Worm (Caenorhabditis elegans) whole organism, young adult: Measurements from ENCODE around the gene M142.5.

Experiments used
- B0035.1 ChIP-seq: sonication (generic microtip); optimal IDR thresholded peaks from 2 replicates; lab custom pipeline; 2016; ENCODE audit warnings: missing genetic modification characterization, mild to moderate bottlenecking, missing compliant biosample characterization, missing genotype, missing genetic modification reagents
- C06A6.2 ChIP-seq: fragments of 200-800 bp; sonication (Bioruptor generic); conservative IDR thresholded peaks from 2 replicates; pipeline ENCODE4 v1.3.6; 2022; ENCODE audit warnings: missing genetic modification characterization, missing compliant biosample characterization
- D2030.7 ChIP-seq: fragments of 200-800 bp; sonication (Bioruptor generic); IDR thresholded peaks from 2 replicates; pipeline ENCODE4 v1.3.6; 2022; ENCODE audit warnings: missing genetic modification reagents, missing genetic modification characterization, missing compliant biosample characterization
- F10E7.11 ChIP-seq: sonication (generic microtip); optimal IDR thresholded peaks from 2 replicates; lab custom pipeline; 2017; ENCODE audit warnings: mild to moderate bottlenecking, missing genetic modification characterization, moderate library complexity, missing compliant biosample characterization
- F23B12.7 ChIP-seq: sonication (generic microtip); optimal IDR thresholded peaks from 2 replicates; lab custom pipeline; 2017; ENCODE audit warnings: missing genetic modification characterization, mild to moderate bottlenecking, missing compliant biosample characterization, antibody characterized with exemption, moderate library complexity; ENCODE audit not compliant: insufficient read depth
- F39B2.1 ChIP-seq: fragments of 200-800 bp; sonication (Bioruptor generic); IDR thresholded peaks from 2 replicates; pipeline ENCODE4 v1.3.6; 2022; ENCODE audit warnings: missing genetic modification reagents, missing genetic modification characterization, missing compliant biosample characterization
- F57A8.1 ChIP-seq: fragments of 200-800 bp; sonication (Bioruptor generic); optimal IDR thresholded peaks from 2 replicates; lab custom pipeline; 2018; ENCODE audit warnings: mild to moderate bottlenecking, missing genetic modification characterization, moderate library complexity, missing compliant biosample characterization
- T07F8.4 ChIP-seq: sonication (generic microtip); optimal IDR thresholded peaks from 2 replicates; lab custom pipeline; 2016; ENCODE audit warnings: mild to moderate bottlenecking, missing genetic modification characterization, moderate library complexity, missing compliant biosample characterization
- Y53G8AR.9 ChIP-seq: fragments of 200-800 bp; sonication (Bioruptor generic); conservative IDR thresholded peaks from 2 replicates; pipeline ENCODE4 v1.3.6; 2022; ENCODE audit warnings: missing genetic modification reagents, missing genetic modification characterization, missing compliant biosample characterization
- aptf-2 ChIP-seq: fragments of 200-800 bp; sonication (Bioruptor generic); conservative IDR thresholded peaks from 2 replicates; pipeline ENCODE4 v1.3.6; 2022; ENCODE audit warnings: missing genetic modification reagents, missing genetic modification characterization, missing compliant biosample characterization
- aptf-3 ChIP-seq: fragments of 200-800 bp; sonication (Bioruptor generic); IDR thresholded peaks from 2 replicates; pipeline ENCODE4 v1.3.6; 2022; ENCODE audit warnings: missing genetic modification characterization, missing compliant biosample characterization
- athp-1 ChIP-seq: sonication (generic microtip); optimal IDR thresholded peaks from 2 replicates; lab custom pipeline; 2017; ENCODE audit warnings: mild to moderate bottlenecking, missing genetic modification characterization, missing compliant biosample characterization
- attf-3 ChIP-seq: fragments of 200-800 bp; sonication (Bioruptor generic); conservative IDR thresholded peaks from 2 replicates; pipeline ENCODE4 v1.3.6; 2022; ENCODE audit warnings: missing genetic modification reagents, missing genetic modification characterization, missing compliant biosample characterization
- attf-6 ChIP-seq: fragments of 200-800 bp; sonication (Bioruptor generic); IDR thresholded peaks from 2 replicates; pipeline ENCODE4 v1.3.6; 2022; ENCODE audit warnings: missing genetic modification reagents, missing genetic modification characterization, missing compliant biosample characterization
- cebp-1 ChIP-seq, 2 experiments: fragments of 200-800 bp in 1 of 2; sonication (Bioruptor generic) in 1 of 2; sonication (generic microtip) in 1 of 2; IDR thresholded peaks in 1 of 2; optimal IDR thresholded peaks in 1 of 2; 2 replicates each; pipeline versions ENCODE4 v1.3.6 to Lab custom; 2017 to 2022; ENCODE audit warnings: missing compliant biosample characterization in 2 of 2, missing genetic modification characterization in 2 of 2, mild to moderate bottlenecking in 1 of 2, missing genetic modification reagents in 1 of 2, moderate library complexity in 1 of 2
- ceh-58 ChIP-seq: fragments of 200-800 bp; sonication (Bioruptor generic); IDR thresholded peaks from 2 replicates; pipeline ENCODE4 v1.3.6; 2022; ENCODE audit warnings: missing genetic modification characterization, missing compliant biosample characterization
- efl-1 ChIP-seq: fragments of 150-350 bp; optimal IDR thresholded peaks from 2 replicates; lab custom pipeline; 2014; ENCODE audit warnings: missing biosample characterization, missing genetic modification reagents, missing genetic modification characterization
- egrh-3 ChIP-seq: fragments of 200-800 bp; sonication (Bioruptor generic); IDR thresholded peaks from 2 replicates; pipeline ENCODE4 v1.3.6; 2022; ENCODE audit warnings: missing genetic modification reagents, missing genetic modification characterization, missing compliant biosample characterization
- hlh-26 ChIP-seq: fragments of 200-800 bp; sonication (Bioruptor generic); conservative IDR thresholded peaks from 2 replicates; pipeline ENCODE4 v1.3.6; 2022; ENCODE audit warnings: missing genetic modification reagents, missing genetic modification characterization, missing compliant biosample characterization
- hsf-1 ChIP-seq: fragments of 200-800 bp; sonication (Bioruptor generic); IDR thresholded peaks from 2 replicates; pipeline ENCODE4 v1.3.6; 2022; ENCODE audit warnings: missing genetic modification reagents, missing genetic modification characterization, missing compliant biosample characterization
- let-607 ChIP-seq, 2 experiments: fragments of 200-800 bp in 1 of 2; sonication (Bioruptor generic) in 1 of 2; sonication (generic microtip) in 1 of 2; optimal IDR thresholded peaks; 2 replicates each; lab custom pipeline; 2016 to 2018; ENCODE audit warnings: mild to moderate bottlenecking in 2 of 2, missing compliant biosample characterization in 2 of 2, missing genetic modification characterization in 2 of 2, moderate library complexity in 2 of 2, missing genotype in 1 of 2
- lin-26 ChIP-seq: fragments of 200-800 bp; sonication (Bioruptor generic); IDR thresholded peaks from 2 replicates; pipeline ENCODE4 v1.3.6; 2022; ENCODE audit warnings: missing genetic modification reagents, missing genetic modification characterization, missing compliant biosample characterization
- lin-35 ChIP-seq, 3 experiments: fragments of 150-350 bp in 2 of 3; sonication (generic microtip) in 1 of 3; optimal IDR thresholded peaks; 2 replicates each; lab custom pipeline; 2014 to 2018; ENCODE audit warnings: missing biosample characterization in 3 of 3, missing genetic modification characterization in 3 of 3, missing genetic modification reagents in 3 of 3
- lir-1 ChIP-seq: fragments of 200-800 bp; sonication (Bioruptor generic); conservative IDR thresholded peaks from 2 replicates; pipeline ENCODE4 v1.3.6; 2022; ENCODE audit warnings: missing genetic modification reagents, missing genetic modification characterization, missing compliant biosample characterization
- nfya-2 ChIP-seq: fragments of 200-800 bp; sonication (Bioruptor generic); IDR thresholded peaks from 2 replicates; pipeline ENCODE4 v1.3.6; 2022; ENCODE audit warnings: missing genetic modification reagents, missing genetic modification characterization, missing compliant biosample characterization
- nfyb-1 ChIP-seq: fragments of 200-800 bp; sonication (Bioruptor generic); IDR thresholded peaks from 2 replicates; pipeline ENCODE4 v1.3.6; 2022; ENCODE audit warnings: missing genetic modification reagents, missing genetic modification characterization, missing compliant biosample characterization
- nhr-80 ChIP-seq: sonication (generic microtip); optimal IDR thresholded peaks from 2 replicates; lab custom pipeline; 2016; ENCODE audit warnings: missing genetic modification characterization, missing compliant biosample characterization
- nhr-90 ChIP-seq: sonication (generic microtip); optimal IDR thresholded peaks from 2 replicates; lab custom pipeline; 2016; ENCODE audit warnings: missing genotype, mild to moderate bottlenecking, missing genetic modification characterization, missing compliant biosample characterization
- rpc-1 ChIP-seq, 2 experiments: fragments of 150-350 bp in 1 of 2; sonication (generic microtip) in 1 of 2; optimal IDR thresholded peaks; 2 replicates each; lab custom pipeline; 2014 to 2018; ENCODE audit warnings: missing biosample characterization in 1 of 2, missing genetic modification characterization in 1 of 2, missing genetic modification reagents in 1 of 2, missing genotype in 1 of 2
- tbp1 ChIP-seq: fragments of 200-800 bp; sonication (Bioruptor generic); optimal IDR thresholded peaks from 2 replicates; lab custom pipeline; 2018; ENCODE audit warnings: mild to moderate bottlenecking, missing genetic modification characterization, missing compliant biosample characterization
- unc-130 ChIP-seq: sonication (generic microtip); optimal IDR thresholded peaks from 2 replicates; lab custom pipeline; 2016; ENCODE audit warnings: missing genetic modification reagents, missing genetic modification characterization, missing compliant biosample characterization
- zfh-2 ChIP-seq: fragments of 200-800 bp; sonication (Bioruptor generic); conservative IDR thresholded peaks from 2 replicates; pipeline ENCODE4 v1.3.6; 2022; ENCODE audit warnings: missing genetic modification reagents, missing genetic modification characterization, missing compliant biosample characterization
- ztf-25 ChIP-seq: fragments of 200-800 bp; sonication (Bioruptor generic); IDR thresholded peaks from 2 replicates; pipeline ENCODE4 v1.3.6; 2022; ENCODE audit warnings: missing genetic modification reagents, missing genetic modification characterization, missing compliant biosample characterization
- ztf-26 ChIP-seq: sonication (generic microtip); optimal IDR thresholded peaks from 2 replicates; lab custom pipeline; 2017; ENCODE audit warnings: missing genetic modification characterization, missing compliant biosample characterization

The M142.5 gene

ce11 chrIII:10962910-10963309 lies 31.9 kb downstream of the M142.5 start:
- TF ChIP-seq lir-1 (no peak), tbp1 (GFP tag; lab: Kevin White, UChicago) (peak; percentile 50), lin-26 (GFP tag; lab: Robert Waterston, UW) (peak; percentile 63; the same call in 1 of the 2 replicates), rpc-1 (optimal IDR thresholded peaks at IDR 0.05; lab: Kevin White, UChicago) (no peak), rpc-1 (tag; optimal IDR thresholded peaks at IDR 0.05; lab: Kevin White, UChicago) (peak; percentile 31), nhr-90 (tag; lab: Kevin White, UChicago) (no peak), attf-6 (no peak), B0035.1 (tag; lab: Kevin White, UChicago) (no peak), F23B12.7 (tag; lab: Kevin White, UChicago) (no peak), nhr-80 (tag; lab: Kevin White, UChicago) (no peak), hsf-1 (GFP tag; lab: Robert Waterston, UW) (no peak), attf-3 (no peak), T07F8.4 (tag; lab: Kevin White, UChicago) (no peak), aptf-3 (GFP tag; lab: Robert Waterston, UW) (no peak), nfyb-1 (0 out of 2 replicates have a peak, but pooled peaks have one; percentile 32), lin-35 (GFP tag; optimal IDR thresholded peaks at IDR 0.05; lab: Kevin White, UChicago) (no peak), F39B2.1 (no peak), zfh-2 (GFP tag; lab: Robert Waterston, UW) (0 out of 2 replicates have a peak, but pooled peaks have one; percentile 54), C06A6.2 (GFP tag; lab: Robert Waterston, UW) (no peak), ztf-26 (no peak), egrh-3 (GFP tag; lab: Robert Waterston, UW) (no peak), hlh-26 (GFP tag; lab: Robert Waterston, UW) (no peak), ztf-25 (GFP tag; lab: Robert Waterston, UW) (no peak), ceh-58 (GFP tag; lab: Robert Waterston, UW) (no peak), athp-1 (tag; lab: Kevin White, UChicago) (no peak)

ce11 chrIII:10967010-10967409 lies 36.0 kb downstream of the M142.5 start, which contains the start of gene W05B2.2:
Gene W05B2.2, minus strand, starts transcription at chrIII:10967110.
- TF ChIP-seq aptf-2 (GFP tag; lab: Robert Waterston, UW), result no peak
- no peak for TF ChIP-seq cebp-1 (GFP tag; IDR thresholded peaks at IDR 0.05; lab: Robert Waterston, UW)
- TF ChIP-seq cebp-1 (tag; optimal IDR thresholded peaks at IDR 0.05; lab: Kevin White, UChicago), result no peak
- TF ChIP-seq ceh-58 (GFP tag; lab: Robert Waterston, UW), result no peak
- no peak for TF ChIP-seq F10E7.11 (tag; lab: Kevin White, UChicago)
- TF ChIP-seq zfh-2 (GFP tag; lab: Robert Waterston, UW), result no peak
- TF ChIP-seq nfya-2 (GFP tag; lab: Robert Waterston, UW), result no peak
- TF ChIP-seq F57A8.1 (GFP tag; lab: Kevin White, UChicago), result no peak
- TF ChIP-seq D2030.7 (GFP tag; lab: Robert Waterston, UW), result no peak
- no peak for TF ChIP-seq C06A6.2 (GFP tag; lab: Robert Waterston, UW)
- TF ChIP-seq unc-130 (GFP tag; lab: Kevin White, UChicago), result no peak
- TF ChIP-seq Y53G8AR.9, result no peak
- TF ChIP-seq, all 124 proteins: peak for 0

ce11 chrIII:10969644-10970043 lies 38.6 kb downstream of the M142.5 start, which contains the start of gene dhc-4:
Gene dhc-4, plus strand, starts transcription at chrIII:10969944.
- no peak for TF ChIP-seq T07F8.4 (tag; lab: Kevin White, UChicago)
- TF ChIP-seq efl-1, result no peak
- no peak for TF ChIP-seq let-607 (tag; optimal IDR thresholded peaks at IDR 0.05; lab: Kevin White, UChicago)
